Worm (Caenorhabditis elegans) whole organism, L2 larva: ENCODE results near the gene rabr-2.

Experiments
- C34F6.9 ChIP-seq: fragments of 150-350 bp; optimal IDR thresholded peaks from 2 replicates; lab custom pipeline; 2014; ENCODE audit warnings: missing biosample characterization, missing genetic modification characterization
- lsy-2 ChIP-seq, 2 experiments: fragments of 150-350 bp in 1 of 2; sonication (generic microtip) in 1 of 2; optimal IDR thresholded peaks; 2 replicates each; lab custom pipeline; 2014 to 2017; ENCODE audit warnings: missing biosample characterization in 2 of 2, missing genetic modification characterization in 2 of 2
- mdl-1 ChIP-seq, 2 experiments: fragments of 150-350 bp in 1 of 2; sonication (generic microtip) in 1 of 2; optimal IDR thresholded peaks; 2 replicates each; lab custom pipeline; 2017; ENCODE audit warnings: missing biosample characterization in 2 of 2, missing genetic modification characterization in 2 of 2
- nhr-11 ChIP-seq: fragments of 150-350 bp; optimal IDR thresholded peaks from 2 replicates; lab custom pipeline; 2014; ENCODE audit warnings: missing biosample characterization, missing genetic modification characterization
- unc-62 ChIP-seq: fragments of 150-350 bp; optimal IDR thresholded peaks from 2 replicates; lab custom pipeline; 2014; ENCODE audit warnings: missing biosample characterization, missing genetic modification reagents, missing genetic modification characterization

DNA sequence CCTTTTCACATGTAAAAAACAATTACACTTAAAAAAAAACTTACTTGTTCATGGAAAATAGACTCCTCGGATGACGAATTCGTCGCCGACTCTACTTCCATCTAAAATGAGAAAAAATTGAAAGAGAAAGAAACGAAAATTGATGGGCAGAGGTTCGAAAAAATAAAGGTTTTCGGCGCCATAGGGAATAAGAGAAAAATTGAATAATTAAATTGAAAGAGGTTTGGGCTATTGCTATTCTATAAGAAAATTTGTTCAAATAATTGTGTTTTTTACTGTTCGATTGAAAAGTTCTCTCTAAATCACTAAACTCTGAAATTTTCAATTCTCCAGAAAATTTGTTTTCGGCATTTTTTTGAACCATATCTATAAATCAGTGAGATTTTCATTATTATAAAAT is at the start of gene rabr-2:
- TF ChIP-seq mdl-1 (tag; optimal IDR thresholded peaks at IDR 0.05; lab: Kevin White, UChicago) (no peak), nhr-11 (tag; lab: Kevin White, UChicago) (no peak), C34F6.9 (tag; lab: Kevin White, UChicago) (no peak), lsy-2 (tag; optimal IDR thresholded peaks at IDR 0.05; lab: Kevin White, UChicago) (no peak), unc-62 (GFP tag; lab: Kevin White, UChicago) (no peak)
